Worm (Caenorhabditis elegans): Measurements from ENCODE around the gene taf-2.

DNA sequence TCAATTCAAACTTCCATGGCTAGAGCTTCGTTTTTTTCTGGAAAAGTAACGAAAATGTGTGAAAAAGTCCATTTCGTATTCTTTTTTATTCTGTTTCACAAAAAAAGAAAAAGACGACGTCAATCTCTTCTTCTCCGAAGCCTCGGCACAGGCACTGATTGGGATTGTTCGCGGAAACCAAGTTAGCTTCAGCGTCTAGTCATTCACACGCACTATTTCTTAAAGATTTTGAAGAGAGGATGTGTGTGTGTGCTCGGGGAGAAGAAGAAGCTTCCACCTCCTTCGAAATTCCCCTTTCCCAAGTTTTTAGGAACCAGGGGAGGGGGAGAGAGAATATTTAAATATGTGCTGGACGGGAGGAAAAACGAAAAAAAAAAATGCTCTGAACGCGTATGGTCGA lies 33.0 kb upstream of the taf-2 start:
- TF ChIP-seq lir-3 (tag; optimal IDR thresholded peaks at IDR 0.05; ENCODE audit: poor library complexity) (no peak), unc-86 (tag; optimal IDR thresholded peaks at IDR 0.05) (no peak), mdl-1 (tag; optimal IDR thresholded peaks at IDR 0.05) (no peak), rnt-1 (tag; optimal IDR thresholded peaks at IDR 0.05) (no peak)

All from whole organism, L1 larva.